Fruit fly (Drosophila melanogaster): ENCODE data around the gene CG32971.

DNA sequence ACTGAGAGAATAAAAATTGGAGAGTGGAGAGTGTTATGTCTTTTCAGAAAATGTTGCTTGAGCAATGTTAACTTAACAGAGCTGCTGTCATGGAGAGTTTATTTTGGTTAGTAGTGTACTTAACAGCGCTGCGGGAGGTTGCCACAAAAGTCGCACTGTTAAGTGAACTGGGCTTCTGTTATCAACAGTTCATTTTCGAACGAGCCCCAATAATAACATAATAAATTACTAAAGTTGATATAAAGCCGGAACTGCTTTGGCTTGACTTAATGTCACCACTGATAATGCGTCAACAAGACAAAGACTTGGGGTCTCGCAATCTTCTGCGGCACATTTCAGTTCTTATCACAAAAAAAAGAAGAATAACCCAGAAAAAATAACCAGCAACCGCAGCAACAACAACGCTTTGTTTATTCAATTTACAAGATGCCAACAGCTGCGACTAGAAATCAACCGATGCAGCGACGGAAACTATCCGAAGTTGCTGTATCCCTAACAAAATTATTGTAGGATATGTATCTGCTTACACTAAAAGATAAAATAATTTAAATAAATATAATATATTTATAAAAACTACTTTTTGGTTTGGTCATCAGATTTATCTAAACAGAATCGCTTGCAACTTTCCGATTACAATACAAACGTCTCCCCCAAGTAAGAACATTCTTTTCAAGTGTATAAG, 39.9 kb upstream of the CG32971 start:
- TF ChIP-seq gl (tag; optimal IDR thresholded peaks at IDR 0.05) (no peak), CG32121 (GFP tag; IDR thresholded peaks at IDR 0.05) (peak; percentile 49; the same call in 1 of the 2 replicates), CG8159 (tag; optimal IDR thresholded peaks at IDR 0.05) (peak; percentile 16), Pif1B (GFP tag; optimal IDR thresholded peaks at IDR 0.05) (peak; percentile 25), CG17806 (tag; optimal IDR thresholded peaks at IDR 0.05) (peak; percentile 52), EcR (GFP tag; optimal IDR thresholded peaks at IDR 0.05) (peak; percentile 34), CG14655 (GFP tag; optimal IDR thresholded peaks at IDR 0.05) (peak; percentile 68), D1 (tag; optimal IDR thresholded peaks at IDR 0.05) (no peak), Snoo (tag; optimal IDR thresholded peaks at IDR 0.05) (no peak), CG4496 (GFP tag; IDR thresholded peaks at IDR 0.05) (peak; percentile 43; the same call in 1 of the 3 replicates), Pif1A (GFP tag; optimal IDR thresholded peaks at IDR 0.05) (no peak)

All from whole organism, pupa.